Fruit fly (Drosophila melanogaster): Measurements from ENCODE around the gene CG31663.

dm6 chr2L:1837717-1838368 lies 43.4 kb downstream of the CG31663 start:
- TF ChIP-seq pan (optimal IDR thresholded peaks at IDR 0.05) (no peak), psq (optimal IDR thresholded peaks at IDR 0.05) (no peak), Dll (optimal IDR thresholded peaks at IDR 0.05) (no peak), usp (GFP tag; optimal IDR thresholded peaks at IDR 0.05) (no peak), CG8478 (optimal IDR thresholded peaks at IDR 0.05) (no peak), EcR (GFP tag; optimal IDR thresholded peaks at IDR 0.05) (no peak)

Measured in whole organism.